Worm (Caenorhabditis elegans): ENCODE data around the gene cpsf-4.

The cpsf-4 gene

ce11 chrIV:12126740-12127472 is 33.7 kb upstream of the cpsf-4 start:
- TF ChIP-seq lin-39 (tag; optimal IDR thresholded peaks at IDR 0.05) (peak; percentile 29), sea-2 (GFP tag; optimal IDR thresholded peaks at IDR 0.05) (no peak), fkh-10 (GFP tag; optimal IDR thresholded peaks at IDR 0.05) (peak; percentile 20)

ce11 chrIV:12124314-12125084 is 31.3 kb upstream of the cpsf-4 start, which contains the start of gene dhhc-6:
TSS of gene dhhc-6 (plus strand) at chrIV:12124952.
- no peak for TF ChIP-seq lsy-12 (tag; optimal IDR thresholded peaks at IDR 0.05)
- no peak for TF ChIP-seq ztf-4 (tag; optimal IDR thresholded peaks at IDR 0.05)
- no peak for TF ChIP-seq ceh-16 (tag; optimal IDR thresholded peaks at IDR 0.05)
- no peak for TF ChIP-seq nfya-1 (tag; optimal IDR thresholded peaks at IDR 0.05; ENCODE audit: insufficient read depth)
- no peak for TF ChIP-seq tbx-2 (tag; optimal IDR thresholded peaks at IDR 0.05)
- no peak for TF ChIP-seq mdl-1 (tag; optimal IDR thresholded peaks at IDR 0.05)
- TF ChIP-seq lin-15B (tag; optimal IDR thresholded peaks at IDR 0.05) = no peak
- no peak for TF ChIP-seq ceh-28 (tag; optimal IDR thresholded peaks at IDR 0.05)
- no peak for TF ChIP-seq nhr-67 (tag; optimal IDR thresholded peaks at IDR 0.05)
- TF ChIP-seq R02D3.7 (tag; optimal IDR thresholded peaks at IDR 0.05) = no peak
- no peak for TF ChIP-seq egl-5 (tag; optimal IDR thresholded peaks at IDR 0.05)
- no peak for TF ChIP-seq fkh-10 (GFP tag; optimal IDR thresholded peaks at IDR 0.05)
- TF ChIP-seq nhr-76 (tag; optimal IDR thresholded peaks at IDR 0.05) = no peak
- TF ChIP-seq nhr-43 (tag; optimal IDR thresholded peaks at IDR 0.05; ENCODE audit: poor library complexity, severe bottlenecking) = no peak
- TF ChIP-seq pqm-1 (tag; optimal IDR thresholded peaks at IDR 0.05) = no peak

ce11 chrIV:12122874-12123664 is 29.8 kb upstream of the cpsf-4 start, which contains the start of gene aly-3:
TSS of gene aly-3 (plus strand) at chrIV:12123282.
- no peak for TF ChIP-seq ceh-9 (tag; optimal IDR thresholded peaks at IDR 0.05)
- no peak for TF ChIP-seq unc-39 (tag; optimal IDR thresholded peaks at IDR 0.05)
- TF ChIP-seq ztf-11 (tag; optimal IDR thresholded peaks at IDR 0.05) = no peak
- no peak for TF ChIP-seq ceh-82 (tag; optimal IDR thresholded peaks at IDR 0.05)
- no peak for TF ChIP-seq nhr-28 (tag; optimal IDR thresholded peaks at IDR 0.05)
- TF ChIP-seq nfya-1 (tag; optimal IDR thresholded peaks at IDR 0.05; ENCODE audit: insufficient read depth) = peak; percentile 63
- TF ChIP-seq mml-1 (tag; optimal IDR thresholded peaks at IDR 0.05) = no peak
- TF ChIP-seq elt-2 (tag; optimal IDR thresholded peaks at IDR 0.05) = peak; percentile 4
- TF ChIP-seq elt-1 (tag; optimal IDR thresholded peaks at IDR 0.05) = no peak
- TF ChIP-seq skn-1 (tag; optimal IDR thresholded peaks at IDR 0.05) = no peak
- TF ChIP-seq daf-12 (tag; optimal IDR thresholded peaks at IDR 0.05) = no peak
- TF ChIP-seq aly-2 (tag; optimal IDR thresholded peaks at IDR 0.05) = no peak
- no peak for TF ChIP-seq ceh-16 (tag; optimal IDR thresholded peaks at IDR 0.05)
- TF ChIP-seq ceh-28 (tag; optimal IDR thresholded peaks at IDR 0.05) = no peak
- peak; percentile 9 for TF ChIP-seq lin-39 (tag; optimal IDR thresholded peaks at IDR 0.05)
- TF ChIP-seq sea-2 (GFP tag; optimal IDR thresholded peaks at IDR 0.05) = no peak
- TF ChIP-seq nhr-67 (tag; optimal IDR thresholded peaks at IDR 0.05) = no peak
- TF ChIP-seq egl-27 (tag; optimal IDR thresholded peaks at IDR 0.05) = no peak
- no peak for TF ChIP-seq zag-1 (tag; optimal IDR thresholded peaks at IDR 0.05)
- TF ChIP-seq nhr-23 (tag; optimal IDR thresholded peaks at IDR 0.05) = no peak
- no peak for TF ChIP-seq nhr-25 (tag; optimal IDR thresholded peaks at IDR 0.05)
- no peak for TF ChIP-seq nhr-76 (tag; optimal IDR thresholded peaks at IDR 0.05)
- TF ChIP-seq nhr-43 (tag; optimal IDR thresholded peaks at IDR 0.05; ENCODE audit: poor library complexity, severe bottlenecking) = no peak
- TF ChIP-seq tbx-2 (tag; optimal IDR thresholded peaks at IDR 0.05) = no peak
- no peak for TF ChIP-seq fos-1 (tag; optimal IDR thresholded peaks at IDR 0.05)
- no peak for TF ChIP-seq ZK546.5 (tag; optimal IDR thresholded peaks at IDR 0.05)
- no peak for TF ChIP-seq R02D3.7 (tag; optimal IDR thresholded peaks at IDR 0.05)
- no peak for TF ChIP-seq fkh-10 (GFP tag; optimal IDR thresholded peaks at IDR 0.05)
- TF ChIP-seq jun-1 (tag; optimal IDR thresholded peaks at IDR 0.05) = no peak
- no peak for TF ChIP-seq fkh-2 (tag; optimal IDR thresholded peaks at IDR 0.05)
- no peak for TF ChIP-seq mdl-1 (tag; optimal IDR thresholded peaks at IDR 0.05)
- no peak for TF ChIP-seq nhr-11 (tag; optimal IDR thresholded peaks at IDR 0.05)
- no peak for TF ChIP-seq nhr-237 (tag; optimal IDR thresholded peaks at IDR 0.05)
- TF ChIP-seq elt-3 (tag; optimal IDR thresholded peaks at IDR 0.05) = no peak
- TF ChIP-seq ztf-4 (tag; optimal IDR thresholded peaks at IDR 0.05) = no peak
- no peak for TF ChIP-seq eor-1 (tag; optimal IDR thresholded peaks at IDR 0.05)
- TF ChIP-seq ama-1 (optimal IDR thresholded peaks at IDR 0.05) = peak; percentile 15
- TF ChIP-seq unc-62 (GFP tag; optimal IDR thresholded peaks at IDR 0.05) = no peak
- no peak for TF ChIP-seq pqm-1 (tag; optimal IDR thresholded peaks at IDR 0.05)
- TF ChIP-seq nhr-12 (tag; optimal IDR thresholded peaks at IDR 0.05) = no peak
- TF ChIP-seq egl-5 (tag; optimal IDR thresholded peaks at IDR 0.05) = no peak
- no peak for TF ChIP-seq nhr-77 (tag; optimal IDR thresholded peaks at IDR 0.05)

Data from whole organism, L3 larva.